Worm (Caenorhabditis elegans) whole organism, L4 larva: ENCODE measurements around the gene F36D3.1.

ENCODE experiments used
- T26A8.4 ChIP-seq: fragments of 200-800 bp; sonication (Bioruptor generic); IDR thresholded peaks from 2 replicates; pipeline ENCODE4 v1.3.6; 2022; ENCODE audit warnings: missing genetic modification characterization, missing compliant biosample characterization
- Y105C5A.15 ChIP-seq: fragments of 200-800 bp; sonication (Bioruptor generic); IDR thresholded peaks from 2 replicates; pipeline ENCODE4 v1.3.6; 2022; ENCODE audit warnings: missing genetic modification characterization, missing compliant biosample characterization
- Y75B8A.6 ChIP-seq: fragments of 200-800 bp; sonication (Bioruptor generic); IDR thresholded peaks from 2 replicates; pipeline ENCODE4 v1.3.6; 2022; ENCODE audit warnings: missing genetic modification reagents, missing genetic modification characterization, missing compliant biosample characterization
- ZK337.2 ChIP-seq: fragments of 200-800 bp; sonication (Bioruptor generic); IDR thresholded peaks from 2 replicates; pipeline ENCODE4 v1.3.6; 2022; ENCODE audit warnings: missing genetic modification reagents, missing genetic modification characterization, missing compliant biosample characterization
- ZK546.5 ChIP-seq, 2 experiments: sonication (generic microtip); optimal IDR thresholded peaks; 2 replicates each; lab custom pipeline; 2017; ENCODE audit warnings: missing biosample characterization in 2 of 2, missing genetic modification characterization in 2 of 2
- aha-1 ChIP-seq: fragments of 150-350 bp; peaks from one replicate; lab custom pipeline; 2014; ENCODE audit warnings: missing biosample characterization, missing genetic modification characterization
- arid-1 ChIP-seq: fragments of 200-800 bp; sonication (Bioruptor generic); conservative IDR thresholded peaks from 2 replicates; pipeline ENCODE4 v1.3.6; 2022; ENCODE audit warnings: missing genetic modification reagents, missing genetic modification characterization, missing compliant biosample characterization
- attf-4 ChIP-seq: sonication (generic microtip); optimal IDR thresholded peaks from 3 replicates; lab custom pipeline; 2017; ENCODE audit warnings: missing biosample characterization, missing genetic modification characterization
- ceh-28 ChIP-seq: fragments of 150-350 bp; optimal IDR thresholded peaks from 2 replicates; lab custom pipeline; 2014; ENCODE audit warnings: missing biosample characterization, missing genetic modification reagents, missing genetic modification characterization
- ceh-62 ChIP-seq: sonication (generic microtip); optimal IDR thresholded peaks from 2 replicates; lab custom pipeline; 2017; ENCODE audit warnings: missing biosample characterization, missing genetic modification characterization
- ces-1 ChIP-seq: fragments of 150-350 bp; sonication (generic microtip); optimal IDR thresholded peaks from 4 replicates; lab custom pipeline; 2014; ENCODE audit warnings: missing biosample characterization, missing genetic modification reagents, missing genetic modification characterization
- daf-19 ChIP-seq: fragments of 200-800 bp; sonication (Bioruptor generic); conservative IDR thresholded peaks from 2 replicates; pipeline ENCODE4 v1.3.6; 2022; ENCODE audit warnings: missing genetic modification characterization, missing compliant biosample characterization
- daf-8 ChIP-seq: fragments of 200-800 bp; sonication (Bioruptor generic); IDR thresholded peaks from 2 replicates; pipeline ENCODE4 v1.3.6; 2022; ENCODE audit warnings: missing genetic modification characterization, missing compliant biosample characterization
- dmd-9 ChIP-seq: fragments of 200-800 bp; sonication (Bioruptor generic); IDR thresholded peaks from 2 replicates; pipeline ENCODE4 v1.3.6; 2022; ENCODE audit warnings: missing genetic modification reagents, missing genetic modification characterization, missing compliant biosample characterization
- dve-1 ChIP-seq: sonication (generic microtip); optimal IDR thresholded peaks from 2 replicates; lab custom pipeline; 2017; ENCODE audit warnings: antibody characterized with exemption, mild to moderate bottlenecking, missing genetic modification characterization, missing compliant biosample characterization; ENCODE audit not compliant: insufficient read depth
- egl-27 ChIP-seq: sonication (generic microtip); optimal IDR thresholded peaks from 3 replicates; lab custom pipeline; 2017; ENCODE audit warnings: missing biosample characterization, missing genetic modification reagents, missing genetic modification characterization
- fkh-10 ChIP-seq: fragments of 150-350 bp; optimal IDR thresholded peaks from 2 replicates; lab custom pipeline; 2014; ENCODE audit warnings: missing biosample characterization, missing genetic modification reagents, missing genetic modification characterization
- lin-1 ChIP-seq: fragments of 200-800 bp; sonication (Bioruptor generic); IDR thresholded peaks from 2 replicates; pipeline ENCODE4 v1.3.6; 2022; ENCODE audit warnings: missing genetic modification reagents, missing genetic modification characterization, missing compliant biosample characterization
- lin-13 ChIP-seq: fragments of 150-350 bp; optimal IDR thresholded peaks from 2 replicates; lab custom pipeline; 2014; ENCODE audit warnings: missing biosample characterization, missing genetic modification reagents, missing genetic modification characterization
- lin-29 ChIP-seq: fragments of 200-800 bp; sonication (Bioruptor generic); IDR thresholded peaks from 2 replicates; pipeline ENCODE4 v1.3.6; 2022; ENCODE audit warnings: missing genetic modification reagents, missing genetic modification characterization, missing compliant biosample characterization
- madf-9 ChIP-seq: fragments of 200-800 bp; sonication (Bioruptor generic); conservative IDR thresholded peaks from 2 replicates; pipeline ENCODE4 v1.3.6; 2022; ENCODE audit warnings: missing genetic modification reagents, missing genetic modification characterization, missing compliant biosample characterization
- mdt-29 ChIP-seq: fragments of 200-800 bp; sonication (Bioruptor generic); IDR thresholded peaks from 2 replicates; pipeline ENCODE4 v1.3.6; 2022; ENCODE audit warnings: missing genetic modification reagents, missing genetic modification characterization, missing compliant biosample characterization
- mxl-3 ChIP-seq: fragments of 200-800 bp; sonication (Bioruptor generic); optimal IDR thresholded peaks from 2 replicates; lab custom pipeline; 2018; ENCODE audit warnings: mild to moderate bottlenecking, missing genetic modification characterization, missing compliant biosample characterization
- nhr-10 ChIP-seq: fragments of 150-350 bp; optimal IDR thresholded peaks from 2 replicates; lab custom pipeline; 2014; ENCODE audit warnings: missing biosample characterization, missing genetic modification characterization
- nhr-102 ChIP-seq: sonication (generic microtip); optimal IDR thresholded peaks from 2 replicates; lab custom pipeline; 2016; ENCODE audit warnings: mild to moderate bottlenecking, missing genetic modification characterization, moderate library complexity, missing compliant biosample characterization
- sdz-12 ChIP-seq: fragments of 200-800 bp; sonication (Bioruptor generic); optimal IDR thresholded peaks from 2 replicates; lab custom pipeline; 2018; ENCODE audit warnings: mild to moderate bottlenecking, missing genetic modification characterization, missing compliant biosample characterization
- snpc-4 ChIP-seq: fragments of 150-350 bp; optimal IDR thresholded peaks from 2 replicates; lab custom pipeline; 2014; ENCODE audit warnings: missing biosample characterization, missing genetic modification characterization
- spr-1 ChIP-seq: sonication (generic microtip); optimal IDR thresholded peaks from 2 replicates; lab custom pipeline; 2016; ENCODE audit warnings: mild to moderate bottlenecking, missing genetic modification characterization, missing compliant biosample characterization
- unc-62 ChIP-seq, 3 experiments: fragments of 150-350 bp in 1 of 3; sonication (generic microtip); optimal IDR thresholded peaks in 2 of 3; peaks in 1 of 3; 1 replicate in 1 of 3; 2 replicates in 2 of 3; lab custom pipeline; 2014 to 2017; ENCODE audit warnings: missing biosample characterization in 3 of 3, missing genetic modification characterization in 3 of 3, missing genetic modification reagents in 3 of 3, missing genotype in 1 of 3
- zag-1 ChIP-seq: fragments of 150-350 bp; optimal IDR thresholded peaks from 2 replicates; lab custom pipeline; 2014; ENCODE audit warnings: missing biosample characterization, missing genetic modification characterization
- zfp-3 ChIP-seq: fragments of 200-800 bp; sonication (Bioruptor generic); conservative IDR thresholded peaks from 2 replicates; pipeline ENCODE4 v1.3.6; 2022; ENCODE audit warnings: missing genetic modification reagents, missing genetic modification characterization, missing compliant biosample characterization
- zip-11 ChIP-seq: fragments of 200-800 bp; sonication (Bioruptor generic); IDR thresholded peaks from 2 replicates; pipeline ENCODE4 v1.3.6; 2022; ENCODE audit warnings: missing genetic modification characterization, missing compliant biosample characterization
- ztf-7 ChIP-seq: fragments of 150-350 bp; optimal IDR thresholded peaks from 2 replicates; lab custom pipeline; 2014; ENCODE audit warnings: missing biosample characterization, missing genetic modification characterization

Gene F36D3.1

ce11 chrV:16522242-16522641 is 23.1 kb downstream of the F36D3.1 start, which contains the start of gene srw-34:
srw-34 (minus strand) TSS chrV:16522342.
- no peak for TF ChIP-seq ZK337.2
- no peak for TF ChIP-seq fkh-10
- no peak for TF ChIP-seq nhr-102 (tag; lab: Kevin White, UChicago)
- no peak for TF ChIP-seq spr-1 (tag; lab: Kevin White, UChicago)
- no peak for TF ChIP-seq Y105C5A.15 (GFP tag; lab: Robert Waterston, UW)
- no peak for TF ChIP-seq lin-1
- no peak for TF ChIP-seq mxl-3 (GFP tag; lab: Kevin White, UChicago)
- no peak for TF ChIP-seq madf-9
- TF ChIP-seq ces-1 (GFP tag; lab: Kevin White, UChicago) = no peak
- no peak for TF ChIP-seq dve-1 (tag; lab: Kevin White, UChicago)
- no peak for TF ChIP-seq zfp-3 (GFP tag; lab: Robert Waterston, UW)
- no peak for TF ChIP-seq ZK546.5 (tag; optimal IDR thresholded peaks at IDR 0.05; lab: Kevin White, UChicago)

ce11 chrV:16526858-16527257 is 27.7 kb downstream of the F36D3.1 start, which contains the start of gene F36D3.8:
F36D3.8 (plus strand) TSS chrV:16527158.
- TF ChIP-seq ZK337.2 (0 out of 2 replicates have a peak, but pooled peaks have one; percentile 8), ceh-62 (tag; lab: Kevin White, UChicago) (no peak)

- no peak for TF ChIP-seq dmd-9 (GFP tag; lab: Robert Waterston, UW)
- no peak for TF ChIP-seq ceh-28 (tag; lab: Kevin White, UChicago)
- no peak for TF ChIP-seq ztf-7 (tag; lab: Kevin White, UChicago)
- no peak for TF ChIP-seq daf-19 (GFP tag; lab: Robert Waterston, UW)
- TF ChIP-seq aha-1 = no peak
- TF ChIP-seq lin-13 (GFP tag; lab: Kevin White, UChicago) = no peak
- TF ChIP-seq lin-1 = no peak
- TF ChIP-seq daf-8 (GFP tag; lab: Robert Waterston, UW) = no peak
- TF ChIP-seq egl-27 (tag; lab: Kevin White, UChicago) = no peak
- TF ChIP-seq snpc-4 (tag; lab: Kevin White, UChicago) = no peak
- no peak for TF ChIP-seq arid-1 (GFP tag; lab: Robert Waterston, UW)
- TF ChIP-seq zip-11 (GFP tag; lab: Robert Waterston, UW) = no peak
These were observed 28.6 kb downstream of the F36D3.1 start, which contains the start of gene F36D3.16 for ce11 chrV:16527796-16528195. F36D3.16 (plus strand) TSS chrV:16528096.

ce11 chrV:16534000-16534399 is 34.8 kb downstream of the F36D3.1 start, which contains the start of gene cpr-2:
cpr-2 (minus strand) TSS chrV:16534100.
- no peak for TF ChIP-seq attf-4 (tag; lab: Kevin White, UChicago)
- TF ChIP-seq ces-1 (GFP tag; lab: Kevin White, UChicago) = no peak
- no peak for TF ChIP-seq sdz-12 (GFP tag; lab: Kevin White, UChicago)
- no peak for TF ChIP-seq T26A8.4 (GFP tag; lab: Robert Waterston, UW)
- TF ChIP-seq zag-1 (tag; lab: Kevin White, UChicago) = no peak
- TF ChIP-seq lin-29 (GFP tag; lab: Robert Waterston, UW) = no peak

- TF ChIP-seq ztf-7 (tag; lab: Kevin White, UChicago) (no peak), Y75B8A.6 (no peak), nhr-10 (tag; lab: Kevin White, UChicago) (no peak), mdt-29 (no peak), unc-62 (GFP tag; optimal IDR thresholded peaks at IDR 0.05 in 1 of 2; lab: Kevin White, UChicago) (no peak), unc-62 (tag; optimal IDR thresholded peaks at IDR 0.05; lab: Kevin White, UChicago) (no peak)
These were observed 36.0 kb downstream of the F36D3.1 start, which contains the start of gene Y32B12B.8 for ce11 chrV:16535172-16535571. Y32B12B.8 (plus strand) TSS chrV:16535472.
